Worm (Caenorhabditis elegans): ENCODE data around the gene gpa-13.

gpa-13 gene

DNA sequence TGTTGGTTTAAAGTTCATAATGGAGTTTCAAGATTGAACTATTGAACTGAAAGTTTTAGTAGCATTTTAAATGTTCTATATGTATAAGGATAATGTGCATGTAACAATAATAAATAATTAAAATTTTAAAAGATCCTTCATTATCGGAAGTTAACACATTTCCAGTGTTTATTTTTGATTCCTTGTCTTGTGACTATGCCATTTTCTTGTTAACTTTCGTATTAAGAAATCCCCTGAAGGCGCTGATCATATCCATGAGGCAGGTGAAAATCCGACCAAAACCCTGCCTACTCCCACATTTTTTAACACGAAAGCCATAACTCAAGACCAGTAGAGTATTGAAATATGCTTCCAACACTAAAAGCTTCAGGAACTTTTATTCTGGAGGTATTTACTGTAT lies 35.0 kb downstream of the gpa-13 start, which contains the start of gene R11D1.7:
R11D1.7 (plus strand) TSS at position 301 of the 400 bp plus-strand sequence.
- no peak for TF ChIP-seq lsy-2 (tag; optimal IDR thresholded peaks at IDR 0.05)
- no peak for TF ChIP-seq dmd-6 (GFP tag; IDR thresholded peaks at IDR 0.05)
- no peak for TF ChIP-seq vab-7 (GFP tag; IDR thresholded peaks at IDR 0.05)

DNA sequence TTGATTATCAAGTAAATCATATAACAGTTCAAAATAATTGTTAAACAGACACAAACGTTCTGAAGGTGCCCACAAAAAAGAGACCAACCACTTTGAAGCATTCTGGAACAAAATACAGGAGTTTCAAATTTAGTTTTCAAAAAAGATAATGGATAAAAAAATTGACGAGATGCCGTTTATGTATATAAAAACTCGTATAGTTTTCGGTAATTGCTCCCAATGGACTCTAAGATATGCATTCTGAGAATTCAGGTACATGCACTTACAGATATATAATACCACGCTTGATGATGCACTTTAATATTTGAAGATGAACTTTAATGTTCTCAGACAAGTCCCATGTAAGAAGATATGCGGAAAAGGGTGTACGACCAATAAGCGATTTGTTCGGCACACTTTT lies 36.1 kb downstream of the gpa-13 start, which contains the start of gene str-181:
str-181 (minus strand) TSS at position 101 of the 400 bp plus-strand sequence.
- no peak for TF ChIP-seq hlh-30 (tag; optimal IDR thresholded peaks at IDR 0.05; ENCODE audit: insufficient read depth)
- TF ChIP-seq aha-1 (tag), result peak; percentile 56

DNA sequence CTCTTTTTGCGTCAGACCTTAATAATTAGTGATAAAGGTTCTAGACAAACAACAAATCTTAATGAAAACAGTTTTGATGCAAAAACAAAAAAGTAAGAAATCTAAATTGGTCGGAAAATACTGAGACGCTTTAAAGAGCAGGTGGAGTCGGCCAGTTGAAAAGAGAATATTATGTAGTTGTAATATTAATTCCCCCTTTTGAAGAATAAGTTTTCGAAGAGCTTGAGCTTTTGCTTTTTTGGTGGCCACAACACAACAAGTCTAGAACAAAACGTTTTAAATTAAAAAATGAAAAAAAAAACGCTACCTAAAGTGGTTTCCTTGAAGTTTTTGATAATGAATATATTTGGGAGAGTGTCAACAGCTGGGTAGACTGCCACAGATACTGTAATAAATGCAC lies 38.3 kb downstream of the gpa-13 start, which contains the start of gene str-178:
str-178 (minus strand) TSS at position 101 of the 400 bp plus-strand sequence.
- TF ChIP-seq skn-1 (tag; optimal IDR thresholded peaks at IDR 0.05), result no peak
- TF ChIP-seq Y105C5A.15 (GFP tag; IDR thresholded peaks at IDR 0.05), result no peak
- TF ChIP-seq tag-97 (GFP tag; IDR thresholded peaks at IDR 0.05), result no peak
- no peak for TF ChIP-seq nhr-25 (tag; optimal IDR thresholded peaks at IDR 0.05; ENCODE audit: borderline replicate concordance, insufficient read depth)
- no peak for TF ChIP-seq set-16 (GFP tag; IDR thresholded peaks at IDR 0.05)
- TF ChIP-seq zfp-2 (tag; optimal IDR thresholded peaks at IDR 0.05), result no peak
- TF ChIP-seq lin-39 (tag; optimal IDR thresholded peaks at IDR 0.05), result no peak
- no peak for TF ChIP-seq ztf-7 (tag; optimal IDR thresholded peaks at IDR 0.05)

DNA sequence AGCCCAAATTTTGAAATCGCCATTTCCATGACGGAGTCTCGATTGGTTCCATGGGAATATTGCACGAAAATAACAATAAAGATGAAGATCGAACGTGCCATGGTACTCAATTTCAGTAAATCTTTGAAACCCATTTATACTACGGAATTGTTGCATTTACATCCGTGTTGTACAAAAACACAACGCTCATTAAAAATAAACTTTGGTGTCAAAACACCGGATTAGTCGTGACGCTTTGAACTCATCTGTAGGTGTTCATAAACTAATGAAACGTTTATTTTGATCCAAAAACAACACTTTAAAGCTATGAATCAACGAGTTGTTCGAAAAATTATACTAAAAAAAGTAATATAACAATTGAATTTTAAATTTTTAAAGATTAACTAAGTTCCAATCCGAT lies 40.6 kb downstream of the gpa-13 start, which contains the start of gene R11D1.4:
R11D1.4 (minus strand) TSS at position 101 of the 400 bp plus-strand sequence.
- no peak for TF ChIP-seq D1046.2 (GFP tag; IDR thresholded peaks at IDR 0.05)
- TF ChIP-seq nhr-28 (tag; optimal IDR thresholded peaks at IDR 0.05), result no peak
- TF ChIP-seq zfp-2 (tag; optimal IDR thresholded peaks at IDR 0.05), result no peak
- TF ChIP-seq lin-13 (GFP tag; optimal IDR thresholded peaks at IDR 0.05), result no peak
- no peak for TF ChIP-seq madf-9 (GFP tag; conservative IDR thresholded peaks at IDR 0.05)
- no peak for TF ChIP-seq F44E2.7 (GFP tag; IDR thresholded peaks at IDR 0.05)
- no peak for TF ChIP-seq lin-38 (GFP tag; IDR thresholded peaks at IDR 0.05)

DNA sequence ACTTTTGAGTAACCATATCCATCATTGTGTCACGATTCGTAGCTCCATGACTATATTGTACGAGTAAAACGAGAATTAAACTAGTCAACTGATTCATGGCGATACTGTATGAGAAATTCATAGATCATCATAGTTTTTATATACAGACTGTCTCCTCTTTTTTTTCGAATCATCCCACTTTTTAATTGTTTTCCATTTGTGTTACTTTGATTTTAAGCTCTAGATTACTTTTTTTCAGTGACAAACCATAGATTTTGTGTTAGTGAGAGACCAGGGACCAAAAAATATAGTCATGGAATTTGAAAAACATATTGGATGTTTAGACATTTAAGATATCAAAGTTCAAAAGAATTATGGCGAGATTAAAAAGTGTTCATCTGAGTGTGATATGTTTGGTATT lies 42.7 kb downstream of the gpa-13 start, which contains the start of gene R11D1.3:
R11D1.3 (minus strand) TSS at position 101 of the 400 bp plus-strand sequence.
- TF ChIP-seq egl-43 (GFP tag; IDR thresholded peaks at IDR 0.05) (no peak), lin-29 (GFP tag; IDR thresholded peaks at IDR 0.05) (no peak), zfp-3 (GFP tag; conservative IDR thresholded peaks at IDR 0.05) (no peak), lin-1 (GFP tag; IDR thresholded peaks at IDR 0.05) (no peak), Y75B8A.6 (GFP tag; IDR thresholded peaks at IDR 0.05) (no peak), zag-1 (tag; optimal IDR thresholded peaks at IDR 0.05) (no peak), ceh-62 (tag; optimal IDR thresholded peaks at IDR 0.05) (no peak), hlh-30 (tag; optimal IDR thresholded peaks at IDR 0.05; ENCODE audit: insufficient read depth) (no peak), pqm-1 (tag; optimal IDR thresholded peaks at IDR 0.05) (no peak), saeg-2 (GFP tag; IDR thresholded peaks at IDR 0.05) (no peak), Y105C5A.15 (GFP tag; IDR thresholded peaks at IDR 0.05) (no peak), lin-39 (tag; optimal IDR thresholded peaks at IDR 0.05) (no peak), daf-8 (GFP tag; IDR thresholded peaks at IDR 0.05) (no peak), nhr-10 (tag; optimal IDR thresholded peaks at IDR 0.05) (no peak), rbr-2 (tag; optimal IDR thresholded peaks at IDR 0.05) (no peak), ZK546.5 (tag; optimal IDR thresholded peaks at IDR 0.05) (no peak), ztf-11 (tag; optimal IDR thresholded peaks at IDR 0.05) (no peak)

DNA sequence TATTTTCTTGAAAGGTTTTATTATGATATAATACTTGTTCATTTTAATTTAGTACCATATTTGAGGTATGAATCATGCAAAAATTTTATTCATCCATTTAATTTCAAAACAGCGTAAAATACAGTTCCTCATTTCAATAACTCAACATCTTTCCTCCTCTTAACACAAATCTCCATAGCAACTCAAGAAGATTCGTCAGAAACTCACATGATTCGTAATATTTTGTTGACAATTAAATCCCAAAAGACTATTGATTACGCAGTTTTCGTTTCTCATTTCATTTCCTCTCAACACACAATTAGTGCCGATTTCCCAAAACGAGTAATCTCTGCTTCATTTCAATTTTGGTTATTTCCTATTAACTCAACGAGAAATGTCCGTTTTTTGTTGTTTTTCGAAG lies 46.4 kb downstream of the gpa-13 start, which contains the start of gene R11D1.2:
R11D1.2 (plus strand) TSS at position 301 of the 400 bp plus-strand sequence.
- TF ChIP-seq dmd-8 (GFP tag; IDR thresholded peaks at IDR 0.05) (no peak), daf-12 (tag; optimal IDR thresholded peaks at IDR 0.05) (no peak), mep-1 (tag; optimal IDR thresholded peaks at IDR 0.05) (no peak), ztf-11 (tag; optimal IDR thresholded peaks at IDR 0.05) (no peak), T20F7.1 (GFP tag; optimal IDR thresholded peaks at IDR 0.05) (no peak), daf-16 (GFP tag; optimal IDR thresholded peaks at IDR 0.05) (no peak), daf-16 (tag; optimal IDR thresholded peaks at IDR 0.05) (no peak), zfp-2 (tag; optimal IDR thresholded peaks at IDR 0.05) (no peak), lin-39 (tag; optimal IDR thresholded peaks at IDR 0.05) (no peak), lin-29 (GFP tag; IDR thresholded peaks at IDR 0.05) (no peak), dmd-6 (GFP tag; IDR thresholded peaks at IDR 0.05) (no peak)
